Fruit fly (Drosophila melanogaster): ENCODE measurements around the gene CG42820.

dm6 chr2L:8364006-8364956 lies 27.9 kb downstream of the CG42820 start, which contains the start of the genes RpS13 and CSN8:
- TF ChIP-seq CG9139 (GFP tag; optimal IDR thresholded peaks at IDR 0.05) (no peak), CG3919 (GFP tag; optimal IDR thresholded peaks at IDR 0.05) (no peak), dac (GFP tag; optimal IDR thresholded peaks at IDR 0.05) (no peak), CG7368 (GFP tag; optimal IDR thresholded peaks at IDR 0.05) (no peak), topi (GFP tag; optimal IDR thresholded peaks at IDR 0.05) (peak; percentile 8)

Measured in whole organism, prepupa.